Worm (Caenorhabditis elegans) whole organism, L4 larva: ENCODE data around the gene K06A9.1.
A peak's percentile ranks its signal among the peaks of the same experiment; 100 is the strongest.

Source experiments
- D1046.2 ChIP-seq: fragments of 200-800 bp; sonication (Bioruptor generic); IDR thresholded peaks from 2 replicates; pipeline ENCODE4 v1.3.6; 2022; ENCODE audit warnings: missing genetic modification characterization, missing compliant biosample characterization
- F26F4.8 ChIP-seq: fragments of 200-800 bp; sonication (Bioruptor generic); conservative IDR thresholded peaks from 2 replicates; pipeline ENCODE4 v1.3.6; 2022; ENCODE audit warnings: missing genetic modification characterization, missing compliant biosample characterization
- F44E2.7 ChIP-seq: fragments of 200-800 bp; sonication (Bioruptor generic); IDR thresholded peaks from 2 replicates; pipeline ENCODE4 v2.1.2; 2022; ENCODE audit warnings: missing genetic modification characterization, missing compliant biosample characterization
- T26A8.4 ChIP-seq: fragments of 200-800 bp; sonication (Bioruptor generic); IDR thresholded peaks from 2 replicates; pipeline ENCODE4 v1.3.6; 2022; ENCODE audit warnings: missing genetic modification characterization, missing compliant biosample characterization
- Y105C5A.15 ChIP-seq: fragments of 200-800 bp; sonication (Bioruptor generic); IDR thresholded peaks from 2 replicates; pipeline ENCODE4 v1.3.6; 2022; ENCODE audit warnings: missing genetic modification characterization, missing compliant biosample characterization
- Y48G9A.11 ChIP-seq: fragments of 200-800 bp; sonication (Bioruptor generic); IDR thresholded peaks from 2 replicates; pipeline ENCODE4 v1.3.6; 2022; ENCODE audit warnings: missing genetic modification reagents, missing genetic modification characterization, missing compliant biosample characterization
- ZK546.5 ChIP-seq, 2 experiments: sonication (generic microtip); optimal IDR thresholded peaks; 2 replicates each; lab custom pipeline; 2017; ENCODE audit warnings: missing biosample characterization in 2 of 2, missing genetic modification characterization in 2 of 2
- aha-1 ChIP-seq: fragments of 150-350 bp; peaks from one replicate; lab custom pipeline; 2014; ENCODE audit warnings: missing biosample characterization, missing genetic modification characterization
- aly-2 ChIP-seq: sonication (generic microtip); optimal IDR thresholded peaks from 2 replicates; lab custom pipeline; 2018; ENCODE audit warnings: missing biosample characterization, missing genetic modification characterization
- ama-1 ChIP-seq: fragments of 150-350 bp; optimal IDR thresholded peaks from 2 replicates; lab custom pipeline; 2014; ENCODE audit warnings: inconsistent platforms, mixed read lengths
- arid-1 ChIP-seq: fragments of 200-800 bp; sonication (Bioruptor generic); conservative IDR thresholded peaks from 2 replicates; pipeline ENCODE4 v1.3.6; 2022; ENCODE audit warnings: missing genetic modification reagents, missing genetic modification characterization, missing compliant biosample characterization
- ceh-32 ChIP-seq: sonication (generic microtip); optimal IDR thresholded peaks from 2 replicates; lab custom pipeline; 2016; ENCODE audit warnings: mild to moderate bottlenecking, missing genetic modification characterization, missing compliant biosample characterization; ENCODE audit not compliant: poor library complexity
- daf-12 ChIP-seq: fragments of 150-350 bp; optimal IDR thresholded peaks from 2 replicates; lab custom pipeline; 2014; ENCODE audit warnings: missing biosample characterization, missing genetic modification reagents, missing genetic modification characterization
- duxl-1 ChIP-seq: sonication (generic microtip); optimal IDR thresholded peaks from 2 replicates; lab custom pipeline; 2016; ENCODE audit warnings: mild to moderate bottlenecking, missing genetic modification characterization, moderate library complexity, missing compliant biosample characterization; ENCODE audit not compliant: poor library complexity
- egl-27 ChIP-seq: sonication (generic microtip); optimal IDR thresholded peaks from 3 replicates; lab custom pipeline; 2017; ENCODE audit warnings: missing biosample characterization, missing genetic modification reagents, missing genetic modification characterization
- fos-1 ChIP-seq: fragments of 150-350 bp; optimal IDR thresholded peaks from 2 replicates; lab custom pipeline; 2014; ENCODE audit warnings: missing biosample characterization, missing genetic modification characterization
- hif-1 ChIP-seq, 2 experiments: sonication (generic microtip); optimal IDR thresholded peaks; 2 replicates each; lab custom pipeline; 2016 to 2017; ENCODE audit warnings: missing compliant biosample characterization in 2 of 2, missing genetic modification characterization in 2 of 2, missing genetic modification reagents in 2 of 2, missing genotype in 2 of 2, mild to moderate bottlenecking in 1 of 2
- hlh-11 ChIP-seq: fragments of 200-800 bp; sonication (Bioruptor generic); optimal IDR thresholded peaks from 2 replicates; lab custom pipeline; 2018; ENCODE audit warnings: mild to moderate bottlenecking, missing genetic modification characterization, missing compliant biosample characterization
- jun-1 ChIP-seq: fragments of 150-350 bp; optimal IDR thresholded peaks from 2 replicates; lab custom pipeline; 2014; ENCODE audit warnings: missing biosample characterization, missing genetic modification reagents, missing genetic modification characterization
- lim-7 ChIP-seq: fragments of 200-800 bp; sonication (Bioruptor generic); IDR thresholded peaks from 2 replicates; pipeline ENCODE4 v1.3.6; 2022; ENCODE audit warnings: missing genetic modification characterization, missing compliant biosample characterization
- lin-38 ChIP-seq: fragments of 200-800 bp; sonication (Bioruptor generic); IDR thresholded peaks from 2 replicates; pipeline ENCODE4 v1.3.6; 2022; ENCODE audit warnings: missing genetic modification reagents, missing genetic modification characterization, missing compliant biosample characterization
- lin-39 ChIP-seq: fragments of 150-350 bp; optimal IDR thresholded peaks from 2 replicates; lab custom pipeline; 2014; ENCODE audit warnings: missing biosample characterization, missing genetic modification reagents, missing genetic modification characterization
- mdl-1 ChIP-seq, 2 experiments: fragments of 150-350 bp in 1 of 2; sonication (generic microtip) in 1 of 2; optimal IDR thresholded peaks; 2 replicates each; lab custom pipeline; 2014 to 2017; ENCODE audit warnings: missing biosample characterization in 2 of 2, missing genetic modification characterization in 2 of 2
- mdt-29 ChIP-seq: fragments of 200-800 bp; sonication (Bioruptor generic); IDR thresholded peaks from 2 replicates; pipeline ENCODE4 v1.3.6; 2022; ENCODE audit warnings: missing genetic modification reagents, missing genetic modification characterization, missing compliant biosample characterization
- mep-1 ChIP-seq: fragments of 150-350 bp; sonication (generic microtip); optimal IDR thresholded peaks from 3 replicates; lab custom pipeline; 2014; ENCODE audit warnings: missing biosample characterization, missing genetic modification characterization
- mes-2 ChIP-seq: sonication (generic microtip); optimal IDR thresholded peaks from 2 replicates; lab custom pipeline; 2016; ENCODE audit warnings: missing genotype, mild to moderate bottlenecking, missing genetic modification characterization, missing compliant biosample characterization; ENCODE audit not compliant: poor library complexity, severe bottlenecking
- mxl-2 ChIP-seq: fragments of 200-800 bp; sonication (Bioruptor generic); conservative IDR thresholded peaks from 2 replicates; pipeline ENCODE4 v1.3.6; 2022; ENCODE audit warnings: missing genetic modification reagents, missing genetic modification characterization, missing compliant biosample characterization
- mxl-3 ChIP-seq: fragments of 200-800 bp; sonication (Bioruptor generic); optimal IDR thresholded peaks from 2 replicates; lab custom pipeline; 2018; ENCODE audit warnings: mild to moderate bottlenecking, missing genetic modification characterization, missing compliant biosample characterization
- nhr-11 ChIP-seq: fragments of 150-350 bp; optimal IDR thresholded peaks from 2 replicates; lab custom pipeline; 2014; ENCODE audit warnings: missing biosample characterization, missing genetic modification characterization
- nhr-6 ChIP-seq: fragments of 150-350 bp; optimal IDR thresholded peaks from 2 replicates; lab custom pipeline; 2014; ENCODE audit warnings: missing biosample characterization, missing genetic modification characterization
- pha-4 ChIP-seq, 2 experiments: fragments of 150-350 bp in 1 of 2; fragments of 200-800 bp in 1 of 2; sonication (Bioruptor generic) in 1 of 2; IDR thresholded peaks in 1 of 2; optimal IDR thresholded peaks in 1 of 2; 2 replicates each; pipeline versions ENCODE4 v1.3.6 to Lab custom; 2014 to 2022; ENCODE audit warnings: missing genetic modification characterization in 2 of 2, missing genetic modification reagents in 2 of 2, missing biosample characterization in 1 of 2, missing compliant biosample characterization in 1 of 2
- set-16 ChIP-seq: fragments of 200-800 bp; sonication (Bioruptor generic); IDR thresholded peaks from 2 replicates; pipeline ENCODE4 v1.3.6; 2022; ENCODE audit warnings: missing genetic modification reagents, missing genetic modification characterization, missing compliant biosample characterization
- snpc-1.2 ChIP-seq: fragments of 200-800 bp; sonication (Bioruptor generic); IDR thresholded peaks from 2 replicates; pipeline ENCODE4 v1.3.6; 2022; ENCODE audit warnings: missing genetic modification reagents, missing genetic modification characterization, missing compliant biosample characterization
- snpc-4 ChIP-seq: fragments of 150-350 bp; optimal IDR thresholded peaks from 2 replicates; lab custom pipeline; 2014; ENCODE audit warnings: missing biosample characterization, missing genetic modification characterization
- spr-1 ChIP-seq: sonication (generic microtip); optimal IDR thresholded peaks from 2 replicates; lab custom pipeline; 2016; ENCODE audit warnings: mild to moderate bottlenecking, missing genetic modification characterization, missing compliant biosample characterization
- spr-3 ChIP-seq: fragments of 200-800 bp; sonication (Bioruptor generic); optimal IDR thresholded peaks from 2 replicates; lab custom pipeline; 2018; ENCODE audit warnings: mild to moderate bottlenecking, missing genetic modification characterization, missing compliant biosample characterization
- tra-1 ChIP-seq: fragments of 200-800 bp; sonication (Bioruptor generic); IDR thresholded peaks from 2 replicates; pipeline ENCODE4 v1.3.6; 2022; ENCODE audit warnings: missing genetic modification reagents, missing genetic modification characterization, missing compliant biosample characterization
- unc-39 ChIP-seq: sonication (generic microtip); optimal IDR thresholded peaks from 2 replicates; lab custom pipeline; 2017; ENCODE audit warnings: missing biosample characterization, missing genetic modification characterization
- unc-62 ChIP-seq, 3 experiments: fragments of 150-350 bp in 1 of 3; sonication (generic microtip); optimal IDR thresholded peaks in 2 of 3; peaks in 1 of 3; 1 replicate in 1 of 3; 2 replicates in 2 of 3; lab custom pipeline; 2014 to 2017; ENCODE audit warnings: missing biosample characterization in 3 of 3, missing genetic modification characterization in 3 of 3, missing genetic modification reagents in 3 of 3, missing genotype in 1 of 3
- vab-7 ChIP-seq: fragments of 200-800 bp; sonication (Bioruptor generic); IDR thresholded peaks from 2 replicates; pipeline ENCODE4 v1.3.6; 2022; ENCODE audit warnings: missing genetic modification reagents, missing genetic modification characterization, missing compliant biosample characterization
- zfp-2 ChIP-seq: sonication (generic microtip); optimal IDR thresholded peaks from 2 replicates; lab custom pipeline; 2016; ENCODE audit warnings: mild to moderate bottlenecking, missing genetic modification characterization, missing compliant biosample characterization
- ztf-7 ChIP-seq: fragments of 150-350 bp; optimal IDR thresholded peaks from 2 replicates; lab custom pipeline; 2014; ENCODE audit warnings: missing biosample characterization, missing genetic modification characterization

Gene K06A9.1

DNA sequence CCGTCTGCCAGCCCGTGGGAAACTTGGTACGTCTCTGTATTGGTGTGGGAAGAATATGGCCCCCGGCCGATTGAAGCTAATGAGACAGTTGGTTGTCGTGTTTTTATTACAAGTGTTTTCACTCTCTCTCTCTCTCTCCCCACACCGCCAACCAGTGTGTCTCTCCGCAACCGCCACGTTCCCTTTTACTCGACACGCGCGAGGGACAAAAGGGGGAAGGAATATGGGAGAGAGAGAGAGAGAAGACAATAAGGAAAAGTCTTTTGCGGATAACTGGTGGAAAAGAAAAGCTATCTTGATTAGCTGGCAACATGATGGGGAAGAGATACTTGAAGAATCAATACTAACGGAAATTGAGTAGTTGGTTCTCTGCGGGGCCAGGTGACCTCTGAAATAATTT is 31.4 kb downstream of the K06A9.1 start:
- TF ChIP-seq mdt-29 (GFP tag; lab: Robert Waterston, UW) (no peak), mdl-1 (tag; optimal IDR thresholded peaks at IDR 0.05; lab: Kevin White, UChicago) (peak; percentile 3 to 77), unc-62 (GFP tag; optimal IDR thresholded peaks at IDR 0.05 in 1 of 2; lab: Kevin White, UChicago) (peak in 1 of 2 experiments; percentile 95), unc-62 (tag; optimal IDR thresholded peaks at IDR 0.05; lab: Kevin White, UChicago) (no peak), mep-1 (no peak), unc-39 (tag; lab: Kevin White, UChicago) (no peak), Y48G9A.11 (GFP tag; lab: Robert Waterston, UW) (no peak), hlh-11 (tag; lab: Kevin White, UChicago) (peak; percentile 14), mxl-3 (peak; percentile 91)

DNA sequence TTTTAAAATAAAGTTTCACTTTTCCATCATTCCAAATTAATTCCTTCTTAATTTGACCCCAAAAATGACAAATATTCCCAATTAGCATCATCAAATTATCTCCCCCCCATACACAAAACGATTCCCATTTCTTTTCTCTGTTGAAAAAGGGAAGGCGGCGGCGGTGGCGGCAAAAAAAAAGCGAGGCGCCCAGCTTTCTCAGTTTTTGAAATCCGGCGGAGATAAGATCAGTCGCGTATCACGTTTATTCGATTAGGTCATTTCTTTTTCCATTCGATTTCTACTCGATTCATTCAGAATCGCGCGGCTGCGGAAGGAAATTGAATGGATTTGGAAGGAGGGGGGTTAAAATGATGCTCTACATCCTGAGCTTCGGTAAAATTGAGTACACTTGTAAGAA is 36.7 kb downstream of the K06A9.1 start:
- TF ChIP-seq nhr-11, result no peak
- TF ChIP-seq ama-1 (lab: Kevin White, UChicago), result no peak
- TF ChIP-seq zfp-2 (tag; lab: Kevin White, UChicago), result no peak
- TF ChIP-seq Y105C5A.15 (GFP tag; lab: Robert Waterston, UW), result no peak
- TF ChIP-seq fos-1, result no peak
- no peak for TF ChIP-seq spr-1 (tag; lab: Kevin White, UChicago)
- TF ChIP-seq spr-3, result no peak
- no peak for TF ChIP-seq egl-27 (tag; lab: Kevin White, UChicago)
- no peak for TF ChIP-seq jun-1 (tag; lab: Kevin White, UChicago)
- no peak for TF ChIP-seq F26F4.8 (GFP tag; lab: Robert Waterston, UW)
- no peak for TF ChIP-seq snpc-1.2
- no peak for TF ChIP-seq arid-1 (GFP tag; lab: Robert Waterston, UW)

DNA sequence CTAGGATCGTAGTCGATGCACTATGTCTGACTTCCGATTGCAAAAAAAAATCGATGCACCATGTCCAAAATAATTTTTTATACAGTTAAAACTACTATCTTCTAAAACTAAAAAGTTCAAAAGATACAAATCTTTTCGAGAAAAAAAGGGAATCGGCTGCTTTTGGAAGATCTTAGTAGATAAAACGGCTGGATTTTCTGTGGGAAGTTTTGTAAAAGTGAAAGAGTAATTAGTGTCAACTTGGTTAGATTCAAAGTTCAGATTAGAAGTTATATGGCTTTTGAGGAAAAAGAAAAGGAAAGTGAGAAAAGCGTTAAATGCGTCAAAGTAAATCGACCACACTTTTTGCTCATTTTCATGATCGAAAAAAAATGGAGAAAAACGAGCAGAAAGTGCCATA is 39.8 kb downstream of the K06A9.1 start:
- no peak for TF ChIP-seq snpc-4 (tag; lab: Kevin White, UChicago)
- TF ChIP-seq T26A8.4 (GFP tag; lab: Robert Waterston, UW), result no peak
- TF ChIP-seq arid-1 (GFP tag; lab: Robert Waterston, UW), result no peak
- no peak for TF ChIP-seq ceh-32 (tag; lab: Kevin White, UChicago)
- no peak for TF ChIP-seq D1046.2 (GFP tag; lab: Robert Waterston, UW)
- no peak for TF ChIP-seq mxl-2 (GFP tag; lab: Robert Waterston, UW)
- TF ChIP-seq, all 104 proteins: peak for 0

DNA sequence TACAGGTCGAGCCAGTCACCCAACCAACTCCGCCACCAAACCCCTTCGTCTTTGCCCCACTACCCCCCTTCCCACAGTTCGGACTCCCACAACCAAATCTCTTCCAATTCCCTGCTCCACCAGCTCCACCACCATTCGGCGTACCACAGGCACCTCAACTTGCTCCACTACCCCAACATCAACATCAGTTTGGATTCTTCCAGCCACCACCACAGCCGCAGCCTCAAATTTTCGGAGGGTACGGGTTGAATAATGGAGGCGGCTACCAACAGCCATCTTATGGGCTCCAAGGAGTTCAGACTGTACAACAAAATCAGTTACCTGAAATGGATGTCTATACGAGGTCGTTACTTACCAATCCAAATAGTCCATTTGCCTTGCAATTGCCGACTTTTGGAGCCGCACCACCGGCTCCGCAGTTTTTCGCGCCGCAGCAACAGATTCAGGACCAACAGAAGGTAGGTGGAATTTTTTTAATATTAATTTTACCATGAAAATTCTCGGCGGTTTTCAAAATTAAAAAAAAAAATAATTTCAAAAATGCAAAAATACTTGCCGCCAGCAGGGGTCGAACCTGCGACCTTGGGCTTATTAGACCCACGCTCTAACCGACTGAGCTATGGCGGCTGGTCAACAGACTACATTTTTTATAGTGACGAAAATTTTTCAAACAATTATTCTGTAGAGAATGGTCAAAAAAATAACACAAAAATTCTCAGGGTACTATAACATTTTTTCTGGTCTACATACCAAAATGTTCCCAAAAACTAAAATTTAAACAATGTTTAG is 42.0 kb downstream of the K06A9.1 start:
- TF ChIP-seq lin-38 (GFP tag; lab: Robert Waterston, UW), result peak; percentile 14; the same call in 1 of the 2 replicates
- peak; percentile 47; the same call in 1 of the 2 replicates for TF ChIP-seq set-16 (GFP tag; lab: Robert Waterston, UW)
- 0 out of 2 replicates have a peak, but pooled peaks have one; percentile 15 for TF ChIP-seq Y48G9A.11 (GFP tag; lab: Robert Waterston, UW)
- TF ChIP-seq ztf-7 (tag; lab: Kevin White, UChicago), result no peak
- TF ChIP-seq aha-1 (tag; lab: Kevin White, UChicago), result peak; percentile 86
- 0 out of 2 replicates have a peak, but pooled peaks have one; percentile 51 for TF ChIP-seq lim-7 (GFP tag; lab: Robert Waterston, UW)

DNA sequence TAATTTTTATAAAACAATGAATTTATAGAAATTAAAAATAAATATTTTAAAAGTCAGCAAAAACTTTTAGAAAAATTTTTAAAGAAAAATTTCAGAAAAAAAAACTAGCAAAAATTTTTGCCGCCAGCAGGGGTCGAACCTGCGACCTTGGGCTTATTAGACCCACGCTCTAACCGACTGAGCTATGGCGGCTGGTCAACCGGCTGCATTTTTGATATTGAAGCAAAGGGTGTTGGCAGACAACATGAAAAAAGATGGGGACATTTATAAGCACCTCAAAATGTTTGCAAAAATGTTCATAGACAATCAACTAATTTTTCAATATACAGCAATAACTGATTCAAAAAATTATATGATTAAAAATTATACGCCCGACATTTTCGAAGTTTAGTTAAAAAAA is 42.7 kb downstream of the K06A9.1 start:
- no peak for TF ChIP-seq lin-39
- TF ChIP-seq ZK546.5 (tag; optimal IDR thresholded peaks at IDR 0.05; lab: Kevin White, UChicago), result no peak
- TF ChIP-seq vab-7 (GFP tag; lab: Robert Waterston, UW), result no peak; the same call in 1 of the 2 replicates
- TF ChIP-seq duxl-1, result peak; percentile 7
- peak; percentile 44 for TF ChIP-seq mes-2 (tag; lab: Kevin White, UChicago)
- no peak for TF ChIP-seq fos-1
- TF ChIP-seq nhr-11, result no peak
- TF ChIP-seq nhr-6 (tag; lab: Kevin White, UChicago), result no peak
- TF ChIP-seq tra-1 (GFP tag; lab: Robert Waterston, UW), result no peak
- TF ChIP-seq F44E2.7, result no peak
- no peak for TF ChIP-seq aly-2 (tag; lab: Kevin White, UChicago)
- peak; percentile 42; the same call in 1 of the 2 replicates for TF ChIP-seq pha-4 (GFP tag; IDR thresholded peaks at IDR 0.05; lab: Robert Waterston, UW)
- TF ChIP-seq pha-4 (tag; optimal IDR thresholded peaks at IDR 0.05; lab: Kevin White, UChicago), result no peak
- TF ChIP-seq daf-12 (tag; lab: Kevin White, UChicago), result no peak
- no peak for TF ChIP-seq hif-1 (tag; optimal IDR thresholded peaks at IDR 0.05; lab: Kevin White, UChicago)
- TF ChIP-seq spr-3, result no peak
